Fruit fly (Drosophila melanogaster) Kc167 (cell line): Measurements from ENCODE around the gene CG11449.

Experiments used
- Sin3A ChIP-seq: fragments of >200 bp; optimal IDR thresholded peaks from 2 replicates; lab custom pipeline; 2018; ENCODE audit warnings: missing external identifiers
- h ChIP-seq: fragments of >200 bp; optimal IDR thresholded peaks from 3 replicates; lab custom pipeline; 2018; ENCODE audit warnings: missing external identifiers
- insv ChIP-seq: fragments of >200 bp; optimal IDR thresholded peaks from 3 replicates; lab custom pipeline; 2018; ENCODE audit warnings: missing external identifiers
- psq ChIP-seq: fragments of >200 bp; optimal IDR thresholded peaks from 2 replicates; lab custom pipeline; 2017; ENCODE audit warnings: missing external identifiers
- ttk ChIP-seq: sonication (Bioruptor generic); optimal IDR thresholded peaks from 2 replicates; lab custom pipeline; 2017; ENCODE audit warnings: missing external identifiers

DNA sequence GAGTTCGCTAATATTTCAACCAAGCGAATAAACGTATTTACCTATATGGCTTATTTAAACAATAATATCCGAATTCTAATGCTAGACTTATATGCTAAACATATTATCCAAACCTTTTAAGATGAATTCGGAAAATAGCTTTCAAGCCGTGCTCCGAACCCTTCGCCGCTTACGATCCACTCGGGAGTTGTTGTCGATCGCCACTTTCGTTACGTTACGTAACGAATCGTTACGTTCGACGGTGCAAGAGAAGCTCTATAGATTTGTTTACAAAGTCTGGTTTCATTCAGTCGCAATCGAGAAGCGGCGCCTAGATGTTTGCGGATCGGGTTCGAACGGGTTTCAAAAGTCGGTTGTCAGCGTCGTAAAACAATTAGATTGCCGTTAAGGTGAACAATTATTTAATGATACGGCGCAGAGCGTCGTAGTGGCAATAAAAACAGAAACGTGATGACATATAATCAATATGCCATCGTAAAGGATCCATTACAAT is 16.2 kb downstream of the CG11449 start, which contains the start of gene CG11426:
- TF ChIP-seq ttk (lab: Kevin White, UChicago) (no peak), Sin3A (no peak), psq (lab: Kevin White, UChicago) (no peak), h (lab: Kevin White, UChicago) (no peak), insv (lab: Kevin White, UChicago) (no peak)
